Worm (Caenorhabditis elegans) whole organism, L3 larva: Measurements from ENCODE around the gene col-142.

Source experiments
- ZK546.5 ChIP-seq: sonication (generic microtip); optimal IDR thresholded peaks from 2 replicates; lab custom pipeline; 2017; ENCODE audit warnings: missing biosample characterization, missing genetic modification characterization
- aly-2 ChIP-seq: fragments of 150-350 bp; optimal IDR thresholded peaks from 2 replicates; lab custom pipeline; 2014; ENCODE audit warnings: missing biosample characterization, missing genetic modification characterization
- ama-1 ChIP-seq: fragments of 150-350 bp; optimal IDR thresholded peaks from 2 replicates; lab custom pipeline; 2018
- daf-12 ChIP-seq: fragments of 150-350 bp; optimal IDR thresholded peaks from 2 replicates; lab custom pipeline; 2014; ENCODE audit warnings: missing biosample characterization, missing genetic modification reagents, missing genetic modification characterization
- nhr-12 ChIP-seq: fragments of 150-350 bp; optimal IDR thresholded peaks from 2 replicates; lab custom pipeline; 2014; ENCODE audit warnings: missing biosample characterization, missing genetic modification characterization
- nhr-237 ChIP-seq: fragments of 150-350 bp; optimal IDR thresholded peaks from 2 replicates; lab custom pipeline; 2014; ENCODE audit warnings: missing biosample characterization, missing genetic modification characterization
- nhr-67 ChIP-seq: fragments of 150-350 bp; optimal IDR thresholded peaks from 2 replicates; lab custom pipeline; 2014; ENCODE audit warnings: missing biosample characterization, missing genetic modification characterization
- pha-4 ChIP-seq: fragments of 150-350 bp; optimal IDR thresholded peaks from 2 replicates; lab custom pipeline; 2014; ENCODE audit warnings: missing biosample characterization, missing genetic modification reagents, missing genetic modification characterization
- pqm-1 ChIP-seq: fragments of 150-350 bp; optimal IDR thresholded peaks from 2 replicates; lab custom pipeline; 2017; ENCODE audit warnings: missing biosample characterization, missing genetic modification characterization, inconsistent platforms
- sea-2 ChIP-seq: fragments of 150-350 bp; sonication (generic microtip); optimal IDR thresholded peaks from 4 replicates; lab custom pipeline; 2014; ENCODE audit warnings: missing biosample characterization, missing genetic modification reagents, missing genetic modification characterization
- unc-62 ChIP-seq: fragments of 150-350 bp; sonication (generic microtip); optimal IDR thresholded peaks from 4 replicates; lab custom pipeline; 2014; ENCODE audit warnings: missing biosample characterization, missing genetic modification reagents, missing genetic modification characterization
- ztf-11 ChIP-seq: fragments of 150-350 bp; optimal IDR thresholded peaks from 2 replicates; lab custom pipeline; 2014; ENCODE audit warnings: missing biosample characterization, missing genetic modification characterization

- no peak for TF ChIP-seq ama-1 (lab: Kevin White, UChicago)
- peak; percentile 84 for TF ChIP-seq pqm-1 (tag; lab: Kevin White, UChicago)
- TF ChIP-seq pha-4 (tag; lab: Kevin White, UChicago): no peak
- no peak for TF ChIP-seq nhr-237 (tag; lab: Kevin White, UChicago)
- TF ChIP-seq aly-2 (tag; lab: Kevin White, UChicago): no peak
- no peak for TF ChIP-seq ZK546.5
- TF ChIP-seq ztf-11 (tag; lab: Kevin White, UChicago): no peak
- TF ChIP-seq sea-2: no peak
- TF ChIP-seq nhr-12 (tag; lab: Kevin White, UChicago): no peak
- TF ChIP-seq daf-12 (tag; lab: Kevin White, UChicago): no peak
- TF ChIP-seq nhr-67: no peak
- TF ChIP-seq unc-62 (GFP tag; lab: Kevin White, UChicago): no peak
Observed at ce11 chrV:6823432-6823831, 7.5 kb upstream of the col-142 start.
